Worm (Caenorhabditis elegans): ENCODE measurements around the gene klf-2.

DNA sequence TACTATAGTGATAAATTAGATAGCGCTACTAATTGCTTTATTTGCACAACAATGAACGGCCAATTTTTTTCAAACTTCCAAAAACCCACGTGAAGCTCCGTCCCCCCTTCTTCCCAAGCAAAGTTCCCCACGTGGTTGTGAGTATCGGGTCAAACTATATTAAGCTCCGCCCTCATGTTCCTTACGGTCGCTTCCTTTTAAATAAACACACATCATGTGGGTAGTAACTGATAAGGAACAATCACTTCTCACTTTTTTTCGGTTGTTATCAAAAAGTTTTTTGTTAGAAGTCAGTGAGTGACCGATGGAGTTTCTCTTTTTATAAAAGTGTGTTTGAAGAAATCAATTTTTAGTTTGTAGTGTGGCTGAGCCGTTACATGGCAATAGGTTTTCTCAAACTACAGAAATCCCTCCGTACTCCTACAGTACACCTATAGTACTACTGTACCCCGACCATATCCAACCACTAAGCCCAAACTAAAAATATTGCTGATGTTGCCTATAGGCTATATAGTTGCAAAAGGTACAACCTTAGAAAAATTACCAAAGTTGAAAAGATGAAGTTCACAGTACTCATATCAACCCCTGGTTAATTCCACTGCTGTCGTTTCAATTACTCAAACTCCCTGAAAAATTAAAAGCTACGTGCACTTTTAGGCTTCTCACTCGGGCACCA lies 27.0 kb downstream of the klf-2 start:
- TF ChIP-seq nhr-25 (tag; optimal IDR thresholded peaks at IDR 0.05) (no peak), nhr-67 (tag; optimal IDR thresholded peaks at IDR 0.05) (no peak), egl-27 (tag; optimal IDR thresholded peaks at IDR 0.05) (no peak), jun-1 (tag; optimal IDR thresholded peaks at IDR 0.05) (peak; percentile 89), elt-3 (tag; optimal IDR thresholded peaks at IDR 0.05) (no peak), ceh-28 (tag; optimal IDR thresholded peaks at IDR 0.05) (peak; percentile 5), ceh-82 (tag; optimal IDR thresholded peaks at IDR 0.05) (no peak), tbx-2 (tag; optimal IDR thresholded peaks at IDR 0.05) (no peak), mdl-1 (tag; optimal IDR thresholded peaks at IDR 0.05) (peak; percentile 25), ztf-11 (tag; optimal IDR thresholded peaks at IDR 0.05) (no peak), ceh-16 (tag; optimal IDR thresholded peaks at IDR 0.05) (no peak), nhr-237 (tag; optimal IDR thresholded peaks at IDR 0.05) (no peak)
